Worm (Caenorhabditis elegans): Measurements from ENCODE around the gene C40A11.4.

ce11 chrII:2138901-2139300, 1.7 kb downstream of the C40A11.4 start:
- TF ChIP-seq R02D3.7 (tag; optimal IDR thresholded peaks at IDR 0.05) = no peak
- no peak for TF ChIP-seq egl-27 (tag; optimal IDR thresholded peaks at IDR 0.05)
- no peak for TF ChIP-seq ztf-11 (tag; optimal IDR thresholded peaks at IDR 0.05)
- no peak for TF ChIP-seq zag-1 (tag; optimal IDR thresholded peaks at IDR 0.05)
- TF ChIP-seq nhr-11 (tag; optimal IDR thresholded peaks at IDR 0.05) = no peak
- TF ChIP-seq pqm-1 (tag; optimal IDR thresholded peaks at IDR 0.05) = no peak
- no peak for TF ChIP-seq ZK546.5 (tag; optimal IDR thresholded peaks at IDR 0.05)
- no peak for TF ChIP-seq ceh-82 (tag; optimal IDR thresholded peaks at IDR 0.05)

Data from whole organism, L3 larva.